Fruit fly (Drosophila melanogaster): ENCODE results near the gene nSyb.

The nSyb gene

dm6 chr3L:1591692-1592371 is 45.7 kb downstream of the nSyb start (continued):
- TF ChIP-seq lbe (GFP tag; optimal IDR thresholded peaks at IDR 0.05) (peak; percentile 99), CG12391 (tag; optimal IDR thresholded peaks at IDR 0.05) (peak; percentile 28), sd (tag; optimal IDR thresholded peaks at IDR 0.05) (no peak), CG9727 (GFP tag; optimal IDR thresholded peaks at IDR 0.05) (peak; percentile 75), z (GFP tag; IDR thresholded peaks at IDR 0.05) (0 out of 3 replicates have a peak, but pooled peaks have one; percentile 34), CG4820 (GFP tag; optimal IDR thresholded peaks at IDR 0.05) (no peak), CG6813 (GFP tag; optimal IDR thresholded peaks at IDR 0.05) (peak; percentile 95), CG11504 (tag; optimal IDR thresholded peaks at IDR 0.05) (no peak), vnd (GFP tag; IDR thresholded peaks at IDR 0.05; ENCODE audit: partially characterized antibody) (no peak), lmd (GFP tag; IDR thresholded peaks at IDR 0.05) (no peak; the same call in 1 of the 2 replicates), fu2 (GFP tag; optimal IDR thresholded peaks at IDR 0.05) (peak; percentile 38), CG11247 (GFP tag; IDR thresholded peaks at IDR 0.05) (peak; percentile 70), CG14441 (GFP tag; IDR thresholded peaks at IDR 0.05) (no peak; the same call in 1 of the 2 replicates), dpn (GFP tag; optimal IDR thresholded peaks at IDR 0.05) (peak in 1 of 2 experiments; percentile 78), CG10654 (GFP tag; optimal IDR thresholded peaks at IDR 0.05) (peak; percentile 58), Hr78 (GFP tag; optimal IDR thresholded peaks at IDR 0.05) (no peak), Optix (GFP tag; IDR thresholded peaks at IDR 0.05) (no peak), CG9437 (GFP tag; optimal IDR thresholded peaks at IDR 0.05) (no peak), onecut (GFP tag; IDR thresholded peaks at IDR 0.05) (peak; percentile 66), CG10565 (GFP tag; optimal IDR thresholded peaks at IDR 0.05) (no peak), CG10274 (GFP tag; optimal IDR thresholded peaks at IDR 0.05) (peak; percentile 71), CG32532 (GFP tag; IDR thresholded peaks at IDR 0.05) (peak; percentile 48; the same call in 1 of the 2 replicates), crc (GFP tag; optimal IDR thresholded peaks at IDR 0.05) (peak; percentile 71), CG13894 (tag; optimal IDR thresholded peaks at IDR 0.05) (no peak), CG4404 (GFP tag; IDR thresholded peaks at IDR 0.05) (no peak), Dip2 (GFP tag; IDR thresholded peaks at IDR 0.05) (no peak), tx (GFP tag; optimal IDR thresholded peaks at IDR 0.05) (peak; percentile 19), grn (GFP tag; optimal IDR thresholded peaks at IDR 0.05) (peak; percentile 57), CG15514 (GFP tag; optimal IDR thresholded peaks at IDR 0.05) (peak; percentile 92), fd64A (GFP tag; optimal IDR thresholded peaks at IDR 0.05) (peak; percentile 51), D19A (tag; optimal IDR thresholded peaks at IDR 0.05) (no peak), Asciz (GFP tag; optimal IDR thresholded peaks at IDR 0.05) (peak; percentile 80), zen2 (GFP tag; IDR thresholded peaks at IDR 0.05; ENCODE audit: partially characterized antibody) (no peak), CG7987 (GFP tag; optimal IDR thresholded peaks at IDR 0.05) (peak; percentile 96), pho (GFP tag; optimal IDR thresholded peaks at IDR 0.05) (peak; percentile 82), pan (optimal IDR thresholded peaks at IDR 0.05) (no peak), pan (GFP tag; optimal IDR thresholded peaks at IDR 0.05 in 1 of 2, IDR thresholded peaks at IDR 0.05 in 1 of 2) (peak in 1 of 2 experiments; percentile 55), CG15011 (GFP tag; optimal IDR thresholded peaks at IDR 0.05) (peak; percentile 92), CG10321 (GFP tag; IDR thresholded peaks at IDR 0.05) (0 out of 2 replicates have a peak, but pooled peaks have one; percentile 26), Meics (GFP tag; optimal IDR thresholded peaks at IDR 0.05) (peak; percentile 90), CG3065 (GFP tag; optimal IDR thresholded peaks at IDR 0.05) (peak; percentile 3), CG7357 (GFP tag; IDR thresholded peaks at IDR 0.05) (no peak), CG1602 (GFP tag; optimal IDR thresholded peaks at IDR 0.05) (no peak), CkIIα-i1 (GFP tag; IDR thresholded peaks at IDR 0.05) (no peak), CG3163 (GFP tag; optimal IDR thresholded peaks at IDR 0.05) (peak; percentile 16), pb (GFP tag; optimal IDR thresholded peaks at IDR 0.05) (peak; percentile 33), zen (tag; optimal IDR thresholded peaks at IDR 0.05) (no peak), PHDP (tag; optimal IDR thresholded peaks at IDR 0.05) (peak; percentile 87), CG7928 (GFP tag; optimal IDR thresholded peaks at IDR 0.05) (peak; percentile 64), br (optimal IDR thresholded peaks at IDR 0.05) (no peak)
